Fruit fly (Drosophila melanogaster) whole organism: ENCODE measurements around the gene obe.

Source experiments
- CG8478 ChIP-seq: fragments of >200 bp; optimal IDR thresholded peaks from 2 replicates; lab custom pipeline; 2018; ENCODE audit warnings: inconsistent platforms
- Dll ChIP-seq: fragments of >200 bp; optimal IDR thresholded peaks from 2 replicates; lab custom pipeline; 2017
- EcR ChIP-seq, 2 experiments: fragments of >200 bp; optimal IDR thresholded peaks; 2 replicates each; lab custom pipeline; 2017; ENCODE audit warnings: missing biosample characterization in 2 of 2, missing genetic modification characterization in 2 of 2, missing genetic modification reagents in 2 of 2
- pan ChIP-seq: fragments of >200 bp; optimal IDR thresholded peaks from 2 replicates; lab custom pipeline; 2017
- psq ChIP-seq: fragments of >200 bp; optimal IDR thresholded peaks from 2 replicates; lab custom pipeline; 2017
- usp ChIP-seq: fragments of >200 bp; optimal IDR thresholded peaks from 2 replicates; lab custom pipeline; 2017; ENCODE audit warnings: missing biosample characterization, missing genetic modification characterization, mixed read lengths

obe gene

dm6 chr3R:15467991-15468764 is 17.7 kb upstream of the obe start:
- TF ChIP-seq usp (GFP tag; lab: Kevin White, UChicago), result no peak
- TF ChIP-seq psq, result no peak
- no peak for TF ChIP-seq Dll (lab: Kevin White, UChicago)
- no peak for TF ChIP-seq CG8478 (lab: Kevin White, UChicago)
- no peak for TF ChIP-seq EcR (GFP tag; optimal IDR thresholded peaks at IDR 0.05; lab: Kevin White, UChicago)
- no peak for TF ChIP-seq pan (lab: Kevin White, UChicago)

- TF ChIP-seq usp (GFP tag; lab: Kevin White, UChicago) (no peak), EcR (GFP tag; optimal IDR thresholded peaks at IDR 0.05; lab: Kevin White, UChicago) (no peak), Dll (lab: Kevin White, UChicago) (no peak), psq (no peak), pan (lab: Kevin White, UChicago) (no peak), CG8478 (lab: Kevin White, UChicago) (no peak)
Observed at dm6 chr3R:15471742-15472141, 14.1 kb upstream of the obe start.

dm6 chr3R:15472753-15473212 is 13.1 kb upstream of the obe start:
- TF ChIP-seq Dll (lab: Kevin White, UChicago) (no peak), CG8478 (lab: Kevin White, UChicago) (no peak), psq (no peak), usp (GFP tag; lab: Kevin White, UChicago) (no peak), EcR (GFP tag; optimal IDR thresholded peaks at IDR 0.05; lab: Kevin White, UChicago) (no peak), pan (lab: Kevin White, UChicago) (no peak)

- no peak for TF ChIP-seq psq
- no peak for TF ChIP-seq pan (lab: Kevin White, UChicago)
- TF ChIP-seq Dll (lab: Kevin White, UChicago), result no peak
Observed at dm6 chr3R:15473360-15473938, 12.4 kb upstream of the obe start.

dm6 chr3R:15474820-15475219 is 11.0 kb upstream of the obe start:
- TF ChIP-seq usp (GFP tag; lab: Kevin White, UChicago), result no peak
- TF ChIP-seq CG8478 (lab: Kevin White, UChicago), result no peak
- no peak for TF ChIP-seq psq
- TF ChIP-seq Dll (lab: Kevin White, UChicago), result no peak
- no peak for TF ChIP-seq EcR (GFP tag; optimal IDR thresholded peaks at IDR 0.05; lab: Kevin White, UChicago)
- no peak for TF ChIP-seq pan (lab: Kevin White, UChicago)

dm6 chr3R:15475973-15476692 is 9.7 kb upstream of the obe start, which contains the start of gene AdamTS-A:
Gene AdamTS-A (minus strand): TSS chr3R:15476193.
- TF ChIP-seq Dll (lab: Kevin White, UChicago) (peak; percentile 55), pan (lab: Kevin White, UChicago) (no peak)

- TF ChIP-seq psq (no peak), CG8478 (lab: Kevin White, UChicago) (no peak), Dll (lab: Kevin White, UChicago) (no peak), usp (GFP tag; lab: Kevin White, UChicago) (no peak), pan (lab: Kevin White, UChicago) (no peak), EcR (GFP tag; optimal IDR thresholded peaks at IDR 0.05; lab: Kevin White, UChicago) (no peak)
Observed at dm6 chr3R:15480068-15480467, 5.8 kb upstream of the obe start.

- no peak for TF ChIP-seq CG8478 (lab: Kevin White, UChicago)
- TF ChIP-seq Dll (lab: Kevin White, UChicago), result no peak
- no peak for TF ChIP-seq EcR (GFP tag; optimal IDR thresholded peaks at IDR 0.05; lab: Kevin White, UChicago)
- TF ChIP-seq pan (lab: Kevin White, UChicago), result no peak
- TF ChIP-seq psq, result no peak
- TF ChIP-seq usp (GFP tag; lab: Kevin White, UChicago), result no peak
Observed at dm6 chr3R:15481606-15482005, 4.2 kb upstream of the obe start, which contains the start of gene B9d1. Gene B9d1 (plus strand): TSS chr3R:15481906.

dm6 chr3R:15482858-15483257 is 3.0 kb upstream of the obe start, which contains the start of gene Rh6:
Gene Rh6 (plus strand): TSS chr3R:15483158.
- TF ChIP-seq EcR (GFP tag; optimal IDR thresholded peaks at IDR 0.05; lab: Kevin White, UChicago) (no peak), CG8478 (lab: Kevin White, UChicago) (no peak), pan (lab: Kevin White, UChicago) (no peak), Dll (lab: Kevin White, UChicago) (no peak), psq (no peak), usp (GFP tag; lab: Kevin White, UChicago) (no peak)

dm6 chr3R:15485296-15485695 is 554 bp upstream of the obe start, which contains the start of gene Trissin:
Gene Trissin (minus strand): TSS chr3R:15485396.
- TF ChIP-seq Dll (lab: Kevin White, UChicago), result no peak
- TF ChIP-seq usp (GFP tag; lab: Kevin White, UChicago), result no peak
- TF ChIP-seq psq, result no peak
- no peak for TF ChIP-seq EcR (GFP tag; optimal IDR thresholded peaks at IDR 0.05; lab: Kevin White, UChicago)
- TF ChIP-seq CG8478 (lab: Kevin White, UChicago), result no peak
- no peak for TF ChIP-seq pan (lab: Kevin White, UChicago)

- no peak for TF ChIP-seq CG8478 (lab: Kevin White, UChicago)
- TF ChIP-seq psq, result no peak
- TF ChIP-seq usp (GFP tag; lab: Kevin White, UChicago), result no peak
- no peak for TF ChIP-seq pan (lab: Kevin White, UChicago)
- no peak for TF ChIP-seq Dll (lab: Kevin White, UChicago)
- TF ChIP-seq EcR (GFP tag; optimal IDR thresholded peaks at IDR 0.05; lab: Kevin White, UChicago), result no peak
Observed at dm6 chr3R:15493211-15493610, 7.4 kb downstream of the obe start.
